Worm (Caenorhabditis elegans): Measurements from ENCODE around the gene B0361.4.

The B0361.4 gene

DNA sequence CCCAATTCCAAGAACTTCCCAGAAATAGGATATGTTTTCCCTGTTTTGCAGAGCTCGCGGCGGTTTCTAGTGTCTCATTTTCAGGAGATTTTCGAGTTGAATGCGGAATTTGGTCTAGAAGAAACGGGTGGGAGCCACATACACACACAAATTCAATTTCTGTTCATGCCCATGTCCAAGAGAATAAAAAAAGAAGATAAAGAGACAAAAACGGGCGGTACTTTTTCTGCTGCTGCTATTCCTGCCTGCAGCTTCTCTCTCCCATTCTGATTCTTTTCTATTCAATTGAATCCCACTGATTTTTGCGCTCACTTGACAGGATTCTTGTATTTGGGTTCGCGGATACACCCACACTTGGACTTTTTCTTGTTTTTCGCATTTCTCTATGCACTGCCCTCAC is 3.8 kb downstream of the B0361.4 start:
- TF ChIP-seq dpl-1 (GFP tag; optimal IDR thresholded peaks at IDR 0.05) (no peak), rcor-1 (GFP tag; IDR thresholded peaks at IDR 0.05) (no peak)

DNA sequence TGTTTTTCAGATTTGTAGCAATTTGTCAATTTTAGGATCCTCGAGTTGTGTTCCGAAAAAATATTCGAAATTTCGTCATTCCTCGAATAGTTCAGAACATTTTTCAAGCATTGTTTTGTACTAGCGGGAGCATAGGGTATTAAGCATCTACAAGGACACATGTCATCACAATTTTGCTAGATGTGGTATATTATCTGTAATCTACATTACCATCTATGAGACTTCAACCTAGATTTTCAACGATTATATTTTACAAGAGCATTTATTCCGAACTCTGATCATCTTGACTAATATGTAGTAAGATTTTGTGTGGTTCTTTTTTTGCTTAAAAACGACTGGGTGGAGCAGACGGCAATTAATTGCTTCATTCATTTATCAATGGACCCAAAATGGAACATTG is 4.2 kb downstream of the B0361.4 start:
- no peak for TF ChIP-seq ztf-18 (tag; optimal IDR thresholded peaks at IDR 0.05)
- TF ChIP-seq madf-10 (tag; optimal IDR thresholded peaks at IDR 0.05) = no peak
- no peak for TF ChIP-seq athp-1 (tag; optimal IDR thresholded peaks at IDR 0.05)
- TF ChIP-seq rec-8 (tag; optimal IDR thresholded peaks at IDR 0.05) = no peak
- no peak for TF ChIP-seq dox-1 (GFP tag; IDR thresholded peaks at IDR 0.05)
- TF ChIP-seq ccch-3 (GFP tag; optimal IDR thresholded peaks at IDR 0.05) = no peak
- no peak for TF ChIP-seq ceh-27 (GFP tag; optimal IDR thresholded peaks at IDR 0.05)
- no peak for TF ChIP-seq nfyb-1 (GFP tag; IDR thresholded peaks at IDR 0.05)
- no peak for TF ChIP-seq K11D2.4 (GFP tag; IDR thresholded peaks at IDR 0.05)
- no peak for TF ChIP-seq fkh-3 (tag; optimal IDR thresholded peaks at IDR 0.05)
- TF ChIP-seq Y56A3A.18 (GFP tag; IDR thresholded peaks at IDR 0.05) = no peak
- TF ChIP-seq lir-1 (GFP tag; conservative IDR thresholded peaks at IDR 0.05) = no peak
- no peak for TF ChIP-seq zim-3 (tag; optimal IDR thresholded peaks at IDR 0.05)

DNA sequence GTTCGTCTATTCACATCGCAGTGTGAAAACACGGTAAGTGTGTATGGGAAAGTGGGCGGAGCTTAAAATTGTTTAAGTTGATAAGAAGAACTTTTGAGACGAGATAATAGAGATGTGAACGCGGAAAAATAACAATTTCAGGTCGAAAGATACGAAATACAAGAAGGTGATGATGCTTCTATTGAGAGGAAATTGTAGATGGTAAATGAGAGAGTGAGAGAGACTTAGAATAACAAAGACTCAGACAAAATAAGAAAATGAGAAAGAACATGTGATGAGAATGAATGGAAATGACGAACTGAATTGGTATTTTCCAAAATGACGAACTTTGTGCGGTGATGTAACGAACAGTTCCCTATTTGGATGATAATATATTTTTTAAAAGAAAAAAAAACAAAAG is 12.3 kb downstream of the B0361.4 start:
- TF ChIP-seq B0336.3 (GFP tag; IDR thresholded peaks at IDR 0.05) = no peak
- peak; percentile 36 for TF ChIP-seq somi-1 (GFP tag; optimal IDR thresholded peaks at IDR 0.05)
- no peak for TF ChIP-seq bed-1 (GFP tag; IDR thresholded peaks at IDR 0.05)
- no peak for TF ChIP-seq attf-6 (GFP tag; IDR thresholded peaks at IDR 0.05)
- TF ChIP-seq ama-1 (optimal IDR thresholded peaks at IDR 0.05) = peak; percentile 36
- no peak for TF ChIP-seq ama-1 (GFP tag; optimal IDR thresholded peaks at IDR 0.05)
- peak; percentile 22 for TF ChIP-seq nhr-80 (tag; optimal IDR thresholded peaks at IDR 0.05)
- TF ChIP-seq F39B2.1 (GFP tag; IDR thresholded peaks at IDR 0.05) = no peak
- no peak for TF ChIP-seq lsl-1 (GFP tag; optimal IDR thresholded peaks at IDR 0.05)
- TF ChIP-seq efl-1 (GFP tag; optimal IDR thresholded peaks at IDR 0.05) = no peak
- no peak for TF ChIP-seq K12H6.12 (tag; optimal IDR thresholded peaks at IDR 0.05)

DNA sequence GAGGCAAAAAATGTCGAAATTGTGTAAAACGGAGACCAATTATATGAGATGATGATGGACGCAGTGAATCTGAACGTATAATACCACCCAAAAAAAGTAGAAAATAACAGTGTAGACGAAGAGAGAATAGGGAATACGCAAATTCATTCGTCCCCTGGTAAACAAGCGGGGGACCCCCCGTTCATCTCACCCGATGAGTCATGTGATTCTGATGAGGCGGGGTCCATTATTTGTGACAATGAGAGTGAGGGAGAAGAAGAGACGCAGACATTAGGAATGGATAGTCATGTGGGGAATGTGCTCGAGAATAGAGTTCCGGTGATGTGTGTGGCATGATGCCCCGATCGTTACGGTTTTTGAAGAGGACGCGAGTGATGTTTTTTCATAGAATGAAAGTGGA is 13.3 kb downstream of the B0361.4 start:
- no peak; the same call in 1 of the 2 replicates for TF ChIP-seq cebp-1 (GFP tag; IDR thresholded peaks at IDR 0.05)
- TF ChIP-seq cebp-1 (tag; optimal IDR thresholded peaks at IDR 0.05) = peak; percentile 74
- TF ChIP-seq attf-5 (GFP tag; optimal IDR thresholded peaks at IDR 0.05) = peak; percentile 74
- TF ChIP-seq F39B2.1 (GFP tag; IDR thresholded peaks at IDR 0.05) = no peak
- TF ChIP-seq Y53G8AR.9 (GFP tag; conservative IDR thresholded peaks at IDR 0.05) = peak; percentile 30; the same call in 1 of the 2 replicates
- TF ChIP-seq mxl-1 (tag; optimal IDR thresholded peaks at IDR 0.05) = no peak
- 0 out of 2 replicates have a peak, but pooled peaks have one; percentile 9 for TF ChIP-seq F33H1.4 (GFP tag; IDR thresholded peaks at IDR 0.05)
- TF ChIP-seq lin-35 (GFP tag; optimal IDR thresholded peaks at IDR 0.05) = no peak
- 0 out of 2 replicates have a peak, but pooled peaks have one; percentile 52 for TF ChIP-seq pbrm-1 (GFP tag; IDR thresholded peaks at IDR 0.05)
- TF ChIP-seq atf-7 (tag; optimal IDR thresholded peaks at IDR 0.05) = peak; percentile 53
- TF ChIP-seq F22D6.2 (tag; optimal IDR thresholded peaks at IDR 0.05) = no peak
- peak; percentile 68 for TF ChIP-seq nfyb-1 (GFP tag; IDR thresholded peaks at IDR 0.05)
- 0 out of 2 replicates have a peak, but pooled peaks have one; percentile 46 for TF ChIP-seq let-526 (GFP tag; IDR thresholded peaks at IDR 0.05)
- peak; percentile 37; the same call in 1 of the 2 replicates for TF ChIP-seq madf-6 (GFP tag; IDR thresholded peaks at IDR 0.05)
- TF ChIP-seq attf-3 (GFP tag; conservative IDR thresholded peaks at IDR 0.05) = 0 out of 2 replicates have a peak, but pooled peaks have one; percentile 16
- TF ChIP-seq madf-10 (tag; optimal IDR thresholded peaks at IDR 0.05) = no peak
- peak; percentile 60 for TF ChIP-seq K12H6.12 (tag; optimal IDR thresholded peaks at IDR 0.05)
- peak; percentile 39 for TF ChIP-seq tbp1 (GFP tag; optimal IDR thresholded peaks at IDR 0.05)
- peak; percentile 43; the same call in 1 of the 2 replicates for TF ChIP-seq dox-1 (GFP tag; IDR thresholded peaks at IDR 0.05)
- TF ChIP-seq snpc-4 (GFP tag; optimal IDR thresholded peaks at IDR 0.05) = no peak
- TF ChIP-seq snpc-4 (tag; optimal IDR thresholded peaks at IDR 0.05) = peak in 1 of 4 experiments; percentile 6
- no peak for TF ChIP-seq cebp-2 (GFP tag; IDR thresholded peaks at IDR 0.05)
- TF ChIP-seq ets-4 (GFP tag; optimal IDR thresholded peaks at IDR 0.05) = peak; percentile 18
- peak; percentile 37 for TF ChIP-seq ceh-27 (GFP tag; optimal IDR thresholded peaks at IDR 0.05)
- TF ChIP-seq lin-26 (GFP tag; IDR thresholded peaks at IDR 0.05) = peak; percentile 46; the same call in 1 of the 2 replicates
- peak; percentile 18 for TF ChIP-seq gei-17 (GFP tag; optimal IDR thresholded peaks at IDR 0.05)

Data from whole organism, young adult.